Worm (Caenorhabditis elegans): ENCODE data around the gene ZK593.3.

The ZK593.3 gene

ce11 chrIV:10904282-10904681 is 11.2 kb upstream of the ZK593.3 start, which contains the start of gene ZK596.3:
ZK596.3 (minus strand) TSS chrIV:10904382.
- TF ChIP-seq blmp-1 (tag; optimal IDR thresholded peaks at IDR 0.05) (no peak), unc-62 (GFP tag; optimal IDR thresholded peaks at IDR 0.05) (no peak), sptf-1 (tag; optimal IDR thresholded peaks at IDR 0.05) (no peak), pqm-1 (tag; optimal IDR thresholded peaks at IDR 0.05) (no peak), fkh-10 (GFP tag; optimal IDR thresholded peaks at IDR 0.05) (no peak), C34B4.2 (tag; optimal IDR thresholded peaks at IDR 0.05) (no peak), lin-39 (tag; optimal IDR thresholded peaks at IDR 0.05) (no peak), unc-86 (tag; optimal IDR thresholded peaks at IDR 0.05) (no peak), nhr-77 (tag; optimal IDR thresholded peaks at IDR 0.05) (no peak), lin-13 (GFP tag; optimal IDR thresholded peaks at IDR 0.05) (no peak), ces-1 (GFP tag; optimal IDR thresholded peaks at IDR 0.05) (no peak), nhr-76 (tag; optimal IDR thresholded peaks at IDR 0.05) (no peak), pag-3 (tag; optimal IDR thresholded peaks at IDR 0.05; ENCODE audit: borderline replicate concordance, insufficient read depth) (no peak), nhr-28 (tag; optimal IDR thresholded peaks at IDR 0.05) (no peak)

DNA sequence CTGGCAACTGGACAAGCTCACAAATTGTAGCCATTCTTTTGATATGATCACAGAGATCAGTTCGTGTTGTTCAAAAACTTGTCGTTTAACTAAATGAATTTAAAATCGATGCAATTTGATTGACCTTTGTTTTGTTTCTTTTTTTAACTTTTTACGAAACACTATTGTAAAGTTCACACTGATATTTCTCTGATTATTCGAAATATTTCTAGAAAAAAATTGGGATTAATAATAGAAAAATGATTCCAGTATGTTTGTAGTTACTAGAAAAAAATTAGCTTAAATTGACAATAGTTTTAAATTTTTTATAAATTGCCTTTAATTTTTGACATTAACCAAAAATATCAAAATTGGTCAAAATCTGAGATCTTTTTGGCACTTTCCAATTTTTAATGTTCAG is 6.3 kb upstream of the ZK593.3 start, which contains the start of gene ZK596.2:
ZK596.2 (minus strand) TSS at position 101 of the 400 bp plus-strand sequence.
- TF ChIP-seq sup-37 (GFP tag; optimal IDR thresholded peaks at IDR 0.05) (no peak), nhr-47 (tag; optimal IDR thresholded peaks at IDR 0.05) (no peak), dsc-1 (tag; optimal IDR thresholded peaks at IDR 0.05) (no peak), sptf-1 (tag; optimal IDR thresholded peaks at IDR 0.05) (no peak), lin-15B (tag; optimal IDR thresholded peaks at IDR 0.05) (no peak), pqm-1 (tag; optimal IDR thresholded peaks at IDR 0.05) (no peak), pag-3 (tag; optimal IDR thresholded peaks at IDR 0.05; ENCODE audit: borderline replicate concordance, insufficient read depth) (no peak), nhr-28 (tag; optimal IDR thresholded peaks at IDR 0.05) (no peak), zag-1 (tag; optimal IDR thresholded peaks at IDR 0.05) (no peak), unc-98 (GFP tag; IDR thresholded peaks at IDR 0.05) (no peak), egl-27 (tag; optimal IDR thresholded peaks at IDR 0.05) (no peak), fkh-8 (tag; optimal IDR thresholded peaks at IDR 0.05) (no peak), alr-1 (tag; optimal IDR thresholded peaks at IDR 0.05; ENCODE audit: borderline replicate concordance) (no peak), nhr-77 (tag; optimal IDR thresholded peaks at IDR 0.05) (no peak), jun-1 (tag; optimal IDR thresholded peaks at IDR 0.05) (no peak), nhr-12 (tag; optimal IDR thresholded peaks at IDR 0.05) (no peak), nhr-20 (tag; optimal IDR thresholded peaks at IDR 0.05) (no peak)

DNA sequence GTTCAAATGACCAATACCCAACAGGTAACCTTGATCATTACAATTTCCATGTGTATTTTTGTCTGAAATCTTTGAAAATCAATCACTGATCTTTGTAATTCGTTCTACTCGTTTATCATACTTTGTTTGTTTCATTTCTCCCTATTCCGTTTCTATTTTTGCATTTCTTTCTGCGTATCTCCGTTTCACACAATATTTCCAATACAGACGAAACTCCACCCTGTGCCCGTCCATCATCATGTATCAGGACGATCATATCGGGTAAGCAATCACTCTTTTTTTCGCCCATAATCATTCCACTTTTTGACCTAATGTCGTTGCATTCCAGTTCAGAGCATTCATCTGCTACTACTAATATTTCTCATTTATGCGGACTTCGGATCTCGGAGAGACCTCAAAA is 5.8 kb upstream of the ZK593.3 start, which contains the start of gene pyk-2:
pyk-2 (plus strand) TSS at position 206 of the 400 bp plus-strand sequence.
- TF ChIP-seq sup-37 (GFP tag; optimal IDR thresholded peaks at IDR 0.05) (no peak), C34B4.2 (tag; optimal IDR thresholded peaks at IDR 0.05) (no peak), aly-2 (tag; optimal IDR thresholded peaks at IDR 0.05) (no peak), skn-1 (tag; optimal IDR thresholded peaks at IDR 0.05) (no peak), ceh-8 (GFP tag; optimal IDR thresholded peaks at IDR 0.05) (no peak), snu-23 (GFP tag; optimal IDR thresholded peaks at IDR 0.05) (peak; percentile 64), nhr-85 (tag) (peak; percentile 88), pqm-1 (tag; optimal IDR thresholded peaks at IDR 0.05) (no peak), mdl-1 (tag; optimal IDR thresholded peaks at IDR 0.05) (no peak), F16B12.6 (tag; optimal IDR thresholded peaks at IDR 0.05) (no peak), ama-1 (optimal IDR thresholded peaks at IDR 0.05) (no peak), nhr-11 (tag; optimal IDR thresholded peaks at IDR 0.05) (no peak), fkh-4 (tag; optimal IDR thresholded peaks at IDR 0.05; ENCODE audit: borderline replicate concordance) (no peak), efl-3 (GFP tag; optimal IDR thresholded peaks at IDR 0.05) (no peak), vab-15 (tag; optimal IDR thresholded peaks at IDR 0.05) (no peak), ztf-11 (tag; optimal IDR thresholded peaks at IDR 0.05) (no peak), nhr-90 (tag; optimal IDR thresholded peaks at IDR 0.05; ENCODE audit: poor library complexity) (peak; percentile 22), swsn-7 (tag; optimal IDR thresholded peaks at IDR 0.05) (no peak), nhr-19 (GFP tag; conservative IDR thresholded peaks at IDR 0.05) (peak; percentile 26), zag-1 (tag; optimal IDR thresholded peaks at IDR 0.05) (no peak), efl-1 (optimal IDR thresholded peaks at IDR 0.05) (no peak), efl-1 (GFP tag; optimal IDR thresholded peaks at IDR 0.05 in 1 of 2) (peak in 1 of 2 experiments; percentile 75), lin-15B (tag; optimal IDR thresholded peaks at IDR 0.05) (no peak), elt-3 (tag; optimal IDR thresholded peaks at IDR 0.05) (peak in 3 of 6 experiments; percentile 29 to 65 (median 64)), ceh-88 (GFP tag; IDR thresholded peaks at IDR 0.05) (no peak), irx-1 (tag; optimal IDR thresholded peaks at IDR 0.05) (no peak), lir-3 (tag; optimal IDR thresholded peaks at IDR 0.05; ENCODE audit: poor library complexity) (no peak), fkh-10 (GFP tag; optimal IDR thresholded peaks at IDR 0.05) (no peak), unc-98 (GFP tag; IDR thresholded peaks at IDR 0.05) (no peak), nhr-20 (tag; optimal IDR thresholded peaks at IDR 0.05) (peak; percentile 69), C04F5.9 (tag; optimal IDR thresholded peaks at IDR 0.05) (no peak), ets-5 (GFP tag; IDR thresholded peaks at IDR 0.05) (no peak)
